Fruit fly (Drosophila melanogaster): ENCODE measurements around the gene Vps33B.

dm6 chr3R:25476744-25477143, 3.5 kb downstream of the Vps33B start, which contains the start of the genes CG4553 and MED28:
- TF ChIP-seq Pif1B (GFP tag; optimal IDR thresholded peaks at IDR 0.05) (no peak), gl (tag; optimal IDR thresholded peaks at IDR 0.05) (no peak), D1 (tag; optimal IDR thresholded peaks at IDR 0.05) (no peak), CG8159 (tag; optimal IDR thresholded peaks at IDR 0.05) (no peak), CG8301 (tag; optimal IDR thresholded peaks at IDR 0.05) (no peak), CG15710 (tag; optimal IDR thresholded peaks at IDR 0.05) (no peak), Pif1A (GFP tag; optimal IDR thresholded peaks at IDR 0.05) (no peak), CG12605 (GFP tag; IDR thresholded peaks at IDR 0.05) (no peak)

Data from whole organism, pupa.